Worm (Caenorhabditis elegans) whole organism, late embryonic: Measurements from ENCODE around the gene Y40B10B.1.

Experiments
- C38D4.7 ChIP-seq: fragments of 200-800 bp; sonication (Bioruptor generic); optimal IDR thresholded peaks from 2 replicates; lab custom pipeline; 2018; ENCODE audit warnings: mild to moderate bottlenecking, missing genetic modification characterization, moderate library complexity, missing compliant biosample characterization
- T23F11.4 ChIP-seq: fragments of 200-800 bp; sonication (Bioruptor generic); optimal IDR thresholded peaks from 2 replicates; lab custom pipeline; 2018; ENCODE audit warnings: mild to moderate bottlenecking, missing genetic modification characterization, missing compliant biosample characterization
- Y22D7AL.16 ChIP-seq: sonication (generic microtip); optimal IDR thresholded peaks from 2 replicates; lab custom pipeline; 2016; ENCODE audit warnings: missing genetic modification characterization, missing compliant biosample characterization
- ahr-1 ChIP-seq: sonication (generic microtip); optimal IDR thresholded peaks from 2 replicates; lab custom pipeline; 2016; ENCODE audit warnings: missing genetic modification characterization, missing compliant biosample characterization
- ama-1 ChIP-seq: fragments of 150-350 bp; optimal IDR thresholded peaks from 2 replicates; lab custom pipeline; 2014
- ceh-14 ChIP-seq: sonication (generic microtip); optimal IDR thresholded peaks from 2 replicates; lab custom pipeline; 2016; ENCODE audit warnings: missing genotype, missing genetic modification characterization, missing compliant biosample characterization
- ceh-18 ChIP-seq: sonication (generic microtip); optimal IDR thresholded peaks from 2 replicates; lab custom pipeline; 2016; ENCODE audit warnings: missing genetic modification characterization, missing compliant biosample characterization
- ceh-19 ChIP-seq: fragments of 200-800 bp; sonication (Bioruptor generic); optimal IDR thresholded peaks from 2 replicates; lab custom pipeline; 2018; ENCODE audit warnings: mild to moderate bottlenecking, missing genetic modification characterization, missing compliant biosample characterization
- ceh-2 ChIP-seq: sonication (generic microtip); optimal IDR thresholded peaks from 2 replicates; lab custom pipeline; 2016; ENCODE audit warnings: missing genotype, missing genetic modification characterization, missing compliant biosample characterization
- ceh-45 ChIP-seq: fragments of 200-800 bp; sonication (Bioruptor generic); IDR thresholded peaks from 2 replicates; pipeline ENCODE4 v1.3.6; 2022; ENCODE audit warnings: missing genetic modification reagents, missing genetic modification characterization, missing compliant biosample characterization
- ceh-9 ChIP-seq: sonication (generic microtip); optimal IDR thresholded peaks from 2 replicates; lab custom pipeline; 2016; ENCODE audit warnings: mild to moderate bottlenecking, missing genetic modification characterization, inconsistent platforms, missing compliant biosample characterization
- che-1 ChIP-seq: sonication (generic microtip); optimal IDR thresholded peaks from 2 replicates; lab custom pipeline; 2016; ENCODE audit warnings: mild to moderate bottlenecking, missing genetic modification characterization, missing compliant biosample characterization
- dve-1 ChIP-seq: sonication (generic microtip); optimal IDR thresholded peaks from 2 replicates; lab custom pipeline; 2017; ENCODE audit warnings: antibody characterized with exemption, mild to moderate bottlenecking, missing genetic modification characterization, missing compliant biosample characterization
- elt-2 ChIP-seq: sonication (generic microtip); optimal IDR thresholded peaks from 2 replicates; lab custom pipeline; 2016; ENCODE audit warnings: missing genetic modification reagents, missing genetic modification characterization, missing compliant biosample characterization
- ets-4 ChIP-seq: sonication (generic microtip); optimal IDR thresholded peaks from 2 replicates; lab custom pipeline; 2016; ENCODE audit warnings: missing genetic modification characterization, missing compliant biosample characterization
- eyg-1 ChIP-seq: sonication (generic microtip); optimal IDR thresholded peaks from 2 replicates; lab custom pipeline; 2016; ENCODE audit warnings: missing genotype, missing genetic modification characterization, missing compliant biosample characterization
- fax-1 ChIP-seq: sonication (generic microtip); optimal IDR thresholded peaks from 2 replicates; lab custom pipeline; 2016; ENCODE audit warnings: missing genotype, missing genetic modification characterization, missing compliant biosample characterization
- fkh-10 ChIP-seq: fragments of 150-350 bp; optimal IDR thresholded peaks from 2 replicates; lab custom pipeline; 2014; ENCODE audit warnings: missing biosample characterization, missing genetic modification reagents, missing genetic modification characterization
- fkh-6 ChIP-seq: sonication (generic microtip); optimal IDR thresholded peaks from 2 replicates; lab custom pipeline; 2016; ENCODE audit warnings: missing genetic modification characterization, missing compliant biosample characterization
- lim-6 ChIP-seq: sonication (generic microtip); optimal IDR thresholded peaks from 2 replicates; lab custom pipeline; 2016; ENCODE audit warnings: missing genetic modification characterization, missing compliant biosample characterization
- lin-11 ChIP-seq: fragments of 200-800 bp; sonication (Bioruptor generic); optimal IDR thresholded peaks from 2 replicates; lab custom pipeline; 2018; ENCODE audit warnings: mild to moderate bottlenecking, missing genetic modification characterization, missing compliant biosample characterization
- madf-2 ChIP-seq: sonication (generic microtip); optimal IDR thresholded peaks from 2 replicates; lab custom pipeline; 2017; ENCODE audit warnings: missing genetic modification characterization, missing compliant biosample characterization
- odd-2 ChIP-seq: sonication (generic microtip); optimal IDR thresholded peaks from 2 replicates; lab custom pipeline; 2017; ENCODE audit warnings: antibody characterized with exemption, mild to moderate bottlenecking, missing genetic modification characterization, missing compliant biosample characterization
- pat-9 ChIP-seq: fragments of 200-800 bp; sonication (Bioruptor generic); optimal IDR thresholded peaks from 2 replicates; lab custom pipeline; 2018; ENCODE audit warnings: mild to moderate bottlenecking, missing genetic modification characterization, moderate library complexity, missing compliant biosample characterization
- pha-2 ChIP-seq: sonication (generic microtip); optimal IDR thresholded peaks from 2 replicates; lab custom pipeline; 2017; ENCODE audit warnings: mild to moderate bottlenecking, missing genetic modification characterization, missing compliant biosample characterization
- pha-4 ChIP-seq: fragments of 150-350 bp; optimal IDR thresholded peaks from 2 replicates; lab custom pipeline; 2018; ENCODE audit warnings: missing biosample characterization, missing genetic modification reagents, missing genetic modification characterization
- pqm-1 ChIP-seq: sonication (generic microtip); optimal IDR thresholded peaks from 2 replicates; lab custom pipeline; 2016; ENCODE audit warnings: missing genetic modification characterization, missing compliant biosample characterization
- ref-2 ChIP-seq: sonication (generic microtip); optimal IDR thresholded peaks from 2 replicates; lab custom pipeline; 2016; ENCODE audit warnings: missing genetic modification characterization, missing compliant biosample characterization
- rnt-1 ChIP-seq: sonication (generic microtip); optimal IDR thresholded peaks from 2 replicates; lab custom pipeline; 2016; ENCODE audit warnings: missing genetic modification characterization, missing compliant biosample characterization
- sox-2 ChIP-seq: fragments of 200-800 bp; sonication (Bioruptor generic); IDR thresholded peaks from 2 replicates; pipeline ENCODE4 v1.3.6; 2022; ENCODE audit warnings: missing genetic modification reagents, missing genetic modification characterization, missing compliant biosample characterization
- tbx-7 ChIP-seq: sonication (generic microtip); optimal IDR thresholded peaks from 2 replicates; lab custom pipeline; 2016; ENCODE audit warnings: missing genotype, missing genetic modification characterization, missing compliant biosample characterization
- unc-42 ChIP-seq: sonication (generic microtip); optimal IDR thresholded peaks from 2 replicates; lab custom pipeline; 2016; ENCODE audit warnings: missing genotype, missing genetic modification characterization, missing compliant biosample characterization
- zip-5 ChIP-seq: sonication (generic microtip); optimal IDR thresholded peaks from 2 replicates; lab custom pipeline; 2016; ENCODE audit warnings: missing genetic modification characterization, missing compliant biosample characterization
- ztf-16 ChIP-seq: sonication (generic microtip); optimal IDR thresholded peaks from 2 replicates; lab custom pipeline; 2017; ENCODE audit warnings: missing genetic modification characterization, missing compliant biosample characterization

Gene Y40B10B.1

DNA sequence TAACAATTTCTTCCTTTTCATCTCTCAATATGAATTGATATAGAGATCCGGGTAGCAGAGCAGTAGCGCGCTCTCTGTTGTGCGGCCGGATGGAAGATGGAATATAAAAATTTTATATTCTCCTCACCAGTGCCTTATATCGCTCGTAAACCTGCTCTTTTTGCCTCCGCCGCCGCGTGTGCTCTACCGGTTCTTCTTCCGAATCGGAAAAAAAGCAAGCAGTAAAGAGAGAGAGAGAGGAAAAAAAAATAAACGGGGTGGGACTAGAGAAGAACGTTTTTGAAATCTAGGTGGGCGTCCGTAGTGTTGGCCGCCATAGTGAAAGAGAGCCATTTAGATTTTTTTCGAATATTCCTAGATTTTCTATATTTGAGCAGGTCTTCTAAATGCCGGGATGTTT is 23.4 kb downstream of the Y40B10B.1 start, which contains the start of gene glb-25:
TSS of gene glb-25 (plus strand) at position 301 of the 400 bp plus-strand sequence.
- TF ChIP-seq dve-1: no peak
- TF ChIP-seq che-1 (tag; lab: Kevin White, UChicago): no peak
- TF ChIP-seq madf-2 (tag; lab: Kevin White, UChicago): no peak
- no peak for TF ChIP-seq rnt-1 (tag; lab: Kevin White, UChicago)
- no peak for TF ChIP-seq T23F11.4
- TF ChIP-seq C38D4.7: no peak
- no peak for TF ChIP-seq Y22D7AL.16 (tag; lab: Kevin White, UChicago)
- TF ChIP-seq odd-2 (tag; lab: Kevin White, UChicago): no peak
- TF ChIP-seq pha-4 (tag; lab: Kevin White, UChicago): no peak
- TF ChIP-seq tbx-7: no peak
- no peak for TF ChIP-seq ceh-2 (tag; lab: Kevin White, UChicago)
- no peak for TF ChIP-seq zip-5
- TF ChIP-seq lin-11 (tag; lab: Kevin White, UChicago): no peak
- no peak for TF ChIP-seq ceh-9
- no peak for TF ChIP-seq ztf-16
- TF ChIP-seq ceh-18 (tag; lab: Kevin White, UChicago): no peak
- TF ChIP-seq fkh-10 (GFP tag; lab: Kevin White, UChicago): no peak
- TF ChIP-seq fax-1 (tag; lab: Kevin White, UChicago): no peak
- no peak for TF ChIP-seq sox-2 (GFP tag; lab: Robert Waterston, UW)
- TF ChIP-seq eyg-1 (tag; lab: Kevin White, UChicago): no peak

DNA sequence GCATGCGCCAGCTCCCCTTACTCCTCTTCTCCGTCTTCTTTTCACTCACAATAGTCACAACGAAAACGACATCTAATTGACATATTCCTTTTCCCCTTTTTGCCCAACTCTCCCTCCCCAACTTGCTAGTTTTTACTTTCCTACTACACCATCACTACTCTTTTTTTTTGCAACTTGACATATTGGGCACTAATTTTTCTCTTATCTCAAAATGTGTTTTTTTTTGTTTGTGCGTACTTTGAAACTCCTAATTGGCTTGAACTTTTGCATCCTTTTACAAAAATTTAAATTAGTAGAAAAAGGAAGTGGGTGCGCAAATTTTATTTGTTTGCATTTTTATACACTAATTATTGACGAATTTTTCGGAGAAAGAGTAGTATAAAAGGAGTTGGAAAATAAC is 25.9 kb downstream of the Y40B10B.1 start:
- TF ChIP-seq fkh-6 (tag; lab: Kevin White, UChicago) (no peak), pha-2 (tag; lab: Kevin White, UChicago) (no peak), Y22D7AL.16 (tag; lab: Kevin White, UChicago) (no peak), odd-2 (tag; lab: Kevin White, UChicago) (no peak), unc-42 (peak; percentile 16), ceh-14 (tag; lab: Kevin White, UChicago) (no peak), ceh-19 (GFP tag; lab: Kevin White, UChicago) (no peak), pqm-1 (no peak), che-1 (tag; lab: Kevin White, UChicago) (no peak)

DNA sequence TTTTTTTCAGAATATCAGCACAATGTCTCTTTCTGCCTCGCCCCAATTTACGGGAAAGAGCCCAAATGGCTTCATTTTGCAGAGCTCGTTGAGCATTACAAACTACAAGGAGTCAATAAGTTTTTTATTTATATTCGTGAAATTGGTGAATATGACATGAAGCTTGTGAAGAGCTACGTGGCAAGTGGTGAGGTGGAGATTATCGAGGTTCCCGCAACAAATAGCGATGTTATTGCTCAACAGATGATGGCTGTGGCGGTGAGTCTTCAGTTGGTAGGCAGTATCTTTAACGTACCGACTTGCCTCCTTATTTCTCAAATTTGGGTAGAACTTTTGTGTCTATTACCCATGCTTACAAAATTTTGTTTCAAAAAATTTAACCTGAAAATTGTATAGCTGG is 32.9 kb downstream of the Y40B10B.1 start:
- TF ChIP-seq ama-1 (lab: Kevin White, UChicago): no peak
- no peak for TF ChIP-seq ztf-16
- no peak for TF ChIP-seq Y22D7AL.16 (tag; lab: Kevin White, UChicago)
- no peak for TF ChIP-seq che-1 (tag; lab: Kevin White, UChicago)
- no peak for TF ChIP-seq ets-4 (tag; lab: Kevin White, UChicago)
- no peak for TF ChIP-seq ceh-45

DNA sequence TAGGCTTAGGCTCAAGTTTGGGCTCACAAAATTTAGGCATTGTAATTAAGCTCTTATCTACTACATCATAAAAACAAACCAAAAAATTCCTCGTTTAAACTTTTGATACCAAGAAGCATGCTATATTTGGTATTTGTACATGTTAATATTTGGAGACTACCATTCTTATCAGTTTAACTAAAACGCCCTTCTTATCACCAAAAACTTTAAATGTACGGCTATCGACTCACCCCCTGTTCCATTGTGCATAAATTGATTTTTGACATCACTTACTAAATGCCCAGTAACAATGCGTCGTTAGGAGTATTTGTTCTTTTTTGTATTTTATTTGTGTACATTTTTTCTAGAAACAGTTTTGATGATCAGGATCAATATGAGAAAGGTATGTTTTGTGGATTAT is 34.3 kb downstream of the Y40B10B.1 start, which contains the start of gene T06A1.5:
TSS of gene T06A1.5 (plus strand) at position 209 of the 400 bp plus-strand sequence.
- TF ChIP-seq elt-2 (peak; percentile 70), ahr-1 (tag; lab: Kevin White, UChicago) (no peak), sox-2 (GFP tag; lab: Robert Waterston, UW) (no peak), lim-6 (tag; lab: Kevin White, UChicago) (no peak)

DNA sequence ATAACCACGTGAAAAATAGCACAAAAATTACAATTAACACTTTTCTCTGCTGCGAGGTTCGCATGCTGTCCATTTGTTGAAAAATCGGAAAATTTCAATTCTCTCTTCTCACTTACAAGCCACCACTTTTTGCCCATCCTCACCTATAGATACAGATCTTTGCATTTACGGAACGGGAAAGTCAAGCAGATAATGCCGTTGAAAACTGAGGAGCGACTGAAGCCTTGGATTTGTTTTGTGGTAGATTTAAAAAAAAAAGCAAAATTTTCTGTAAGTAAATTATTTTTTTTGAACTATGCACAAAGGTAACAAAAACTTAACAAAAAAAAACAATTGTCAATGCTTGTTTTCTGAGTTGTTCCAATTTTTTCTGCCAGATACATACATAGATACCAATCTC is 35.9 kb downstream of the Y40B10B.1 start, which contains the start of gene T06A1.1:
TSS of gene T06A1.1 (minus strand) at position 101 of the 400 bp plus-strand sequence.
- no peak for TF ChIP-seq ref-2 (tag; lab: Kevin White, UChicago)
- no peak for TF ChIP-seq pat-9
- TF ChIP-seq madf-2 (tag; lab: Kevin White, UChicago): no peak
- no peak for TF ChIP-seq C38D4.7
